Worm (Caenorhabditis elegans) whole organism, L3 larva: ENCODE data around the gene C01G12.13.

Experiments
- R02D3.7 ChIP-seq: fragments of 150-350 bp; optimal IDR thresholded peaks from 2 replicates; lab custom pipeline; 2014; ENCODE audit warnings: missing biosample characterization, missing genetic modification characterization
- aly-2 ChIP-seq: fragments of 150-350 bp; optimal IDR thresholded peaks from 2 replicates; lab custom pipeline; 2014; ENCODE audit warnings: missing biosample characterization, missing genetic modification characterization
- ama-1 ChIP-seq: fragments of 150-350 bp; optimal IDR thresholded peaks from 2 replicates; lab custom pipeline; 2018
- ceh-28 ChIP-seq: fragments of 150-350 bp; optimal IDR thresholded peaks from 2 replicates; lab custom pipeline; 2014; ENCODE audit warnings: missing biosample characterization, missing genetic modification reagents, missing genetic modification characterization
- ceh-82 ChIP-seq: fragments of 150-350 bp; optimal IDR thresholded peaks from 2 replicates; lab custom pipeline; 2014; ENCODE audit warnings: missing biosample characterization, missing genetic modification characterization
- ceh-9 ChIP-seq: sonication (generic microtip); optimal IDR thresholded peaks from 2 replicates; lab custom pipeline; 2018; ENCODE audit warnings: missing biosample characterization, missing genetic modification characterization
- elt-1 ChIP-seq: fragments of 150-350 bp; optimal IDR thresholded peaks from 2 replicates; lab custom pipeline; 2014; ENCODE audit warnings: missing biosample characterization, missing genetic modification characterization
- elt-2 ChIP-seq: sonication (generic microtip); optimal IDR thresholded peaks from 2 replicates; lab custom pipeline; 2016; ENCODE audit warnings: missing genetic modification reagents, mild to moderate bottlenecking, missing genetic modification characterization, missing compliant biosample characterization
- eor-1 ChIP-seq, 2 experiments: fragments of 150-350 bp; optimal IDR thresholded peaks; 2 replicates each; lab custom pipeline; 2014 to 2018; ENCODE audit warnings: missing biosample characterization in 2 of 2, missing genetic modification characterization in 2 of 2
- fkh-10 ChIP-seq: sonication (generic microtip); optimal IDR thresholded peaks from 2 replicates; lab custom pipeline; 2017; ENCODE audit warnings: missing biosample characterization, missing genetic modification reagents, missing genetic modification characterization
- fos-1 ChIP-seq: fragments of 150-350 bp; optimal IDR thresholded peaks from 2 replicates; lab custom pipeline; 2014; ENCODE audit warnings: missing biosample characterization, missing genetic modification characterization
- hmg-11 ChIP-seq: sonication (generic microtip); optimal IDR thresholded peaks from 2 replicates; lab custom pipeline; 2016; ENCODE audit warnings: missing genetic modification characterization, missing compliant biosample characterization
- jun-1 ChIP-seq: fragments of 150-350 bp; optimal IDR thresholded peaks from 2 replicates; lab custom pipeline; 2014; ENCODE audit warnings: missing biosample characterization, missing genetic modification reagents, missing genetic modification characterization
- lin-39 ChIP-seq: fragments of 150-350 bp; optimal IDR thresholded peaks from 2 replicates; lab custom pipeline; 2018; ENCODE audit warnings: missing biosample characterization, missing genetic modification reagents, missing genetic modification characterization
- lsy-12 ChIP-seq: sonication (generic microtip); optimal IDR thresholded peaks from 2 replicates; lab custom pipeline; 2016; ENCODE audit warnings: mild to moderate bottlenecking, missing genetic modification characterization, missing compliant biosample characterization
- mdl-1 ChIP-seq: fragments of 150-350 bp; optimal IDR thresholded peaks from 2 replicates; lab custom pipeline; 2014; ENCODE audit warnings: missing biosample characterization, missing genetic modification characterization
- mml-1 ChIP-seq: fragments of 150-350 bp; sonication (generic microtip); optimal IDR thresholded peaks from 3 replicates; lab custom pipeline; 2014; ENCODE audit warnings: missing biosample characterization, missing genetic modification characterization
- nfya-1 ChIP-seq: sonication (generic microtip); optimal IDR thresholded peaks from 2 replicates; lab custom pipeline; 2017; ENCODE audit warnings: missing genetic modification characterization, mild to moderate bottlenecking, missing compliant biosample characterization, antibody characterized with exemption, moderate library complexity; ENCODE audit not compliant: insufficient read depth
- nhr-12 ChIP-seq: fragments of 150-350 bp; optimal IDR thresholded peaks from 2 replicates; lab custom pipeline; 2014; ENCODE audit warnings: missing biosample characterization, missing genetic modification characterization
- nhr-23 ChIP-seq: fragments of 150-350 bp; optimal IDR thresholded peaks from 2 replicates; lab custom pipeline; 2014; ENCODE audit warnings: missing biosample characterization, missing genetic modification reagents, missing genetic modification characterization
- nhr-237 ChIP-seq: fragments of 150-350 bp; optimal IDR thresholded peaks from 2 replicates; lab custom pipeline; 2014; ENCODE audit warnings: missing biosample characterization, missing genetic modification characterization
- nhr-25 ChIP-seq: sonication (generic microtip); optimal IDR thresholded peaks from 2 replicates; lab custom pipeline; 2017; ENCODE audit warnings: missing biosample characterization, missing genetic modification characterization
- nhr-43 ChIP-seq: sonication (generic microtip); optimal IDR thresholded peaks from 2 replicates; lab custom pipeline; 2016; ENCODE audit warnings: mild to moderate bottlenecking, missing genetic modification characterization, missing compliant biosample characterization; ENCODE audit not compliant: poor library complexity, severe bottlenecking
- nhr-67 ChIP-seq: fragments of 150-350 bp; optimal IDR thresholded peaks from 2 replicates; lab custom pipeline; 2014; ENCODE audit warnings: missing biosample characterization, missing genetic modification characterization
- nhr-77 ChIP-seq: fragments of 150-350 bp; optimal IDR thresholded peaks from 2 replicates; lab custom pipeline; 2014; ENCODE audit warnings: missing biosample characterization, missing genetic modification characterization
- pha-4 ChIP-seq: fragments of 150-350 bp; optimal IDR thresholded peaks from 2 replicates; lab custom pipeline; 2014; ENCODE audit warnings: missing biosample characterization, missing genetic modification reagents, missing genetic modification characterization
- pqm-1 ChIP-seq: fragments of 150-350 bp; optimal IDR thresholded peaks from 2 replicates; lab custom pipeline; 2017; ENCODE audit warnings: missing biosample characterization, missing genetic modification characterization, inconsistent platforms
- sea-2 ChIP-seq: fragments of 150-350 bp; sonication (generic microtip); optimal IDR thresholded peaks from 4 replicates; lab custom pipeline; 2014; ENCODE audit warnings: missing biosample characterization, missing genetic modification reagents, missing genetic modification characterization
- snpc-4 ChIP-seq: fragments of 150-350 bp; optimal IDR thresholded peaks from 2 replicates; lab custom pipeline; 2014; ENCODE audit warnings: missing biosample characterization, missing genetic modification characterization
- tbx-2 ChIP-seq: sonication (generic microtip); optimal IDR thresholded peaks from 2 replicates; lab custom pipeline; 2016; ENCODE audit warnings: mild to moderate bottlenecking, missing genetic modification characterization, missing compliant biosample characterization
- zag-1 ChIP-seq: fragments of 150-350 bp; optimal IDR thresholded peaks from 2 replicates; lab custom pipeline; 2014; ENCODE audit warnings: missing biosample characterization, missing genetic modification characterization
- ztf-4 ChIP-seq: fragments of 150-350 bp; optimal IDR thresholded peaks from 2 replicates; lab custom pipeline; 2014; ENCODE audit warnings: missing biosample characterization, missing genetic modification characterization

C01G12.13 gene

DNA sequence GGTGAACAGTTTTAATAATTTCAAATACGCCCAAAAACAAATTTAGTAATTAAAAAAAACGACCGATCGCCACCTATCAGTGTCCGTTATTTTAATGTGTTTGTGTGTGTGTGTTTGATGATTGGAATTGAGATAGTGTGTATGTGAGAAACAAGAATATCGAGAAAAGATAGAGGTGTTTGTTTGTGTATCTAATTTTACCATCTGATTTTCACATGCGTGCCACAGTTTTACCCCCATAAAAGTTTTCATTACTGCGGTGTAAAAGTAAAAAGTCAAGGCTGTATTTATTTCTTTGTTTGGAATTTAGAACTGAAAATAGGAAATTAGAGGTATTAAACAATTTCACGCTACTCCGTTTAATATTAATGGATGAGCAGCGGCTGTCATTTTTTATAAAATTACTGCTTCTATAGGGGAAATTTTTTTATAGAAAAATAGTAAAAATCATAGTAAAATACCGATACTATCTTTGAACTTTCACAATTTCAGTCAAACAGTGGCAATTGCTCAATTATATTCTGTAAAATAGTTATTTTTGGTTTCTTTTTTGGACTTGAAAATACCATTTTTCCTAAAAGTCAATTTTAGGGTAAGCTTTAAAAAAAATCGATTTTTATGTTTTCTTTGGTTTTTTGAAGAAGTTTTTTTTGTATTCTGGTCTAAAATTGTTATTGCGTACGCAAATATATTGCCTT, 23.6 kb downstream of the C01G12.13 start:
- TF ChIP-seq ama-1 (lab: Kevin White, UChicago) (peak; percentile 78), mml-1 (tag; lab: Kevin White, UChicago) (peak; percentile 9), nfya-1 (tag; lab: Kevin White, UChicago) (peak; percentile 35), fos-1 (tag; lab: Kevin White, UChicago) (no peak), nhr-43 (tag; lab: Kevin White, UChicago) (peak; percentile 48), elt-2 (tag; lab: Kevin White, UChicago) (peak; percentile 39), pqm-1 (tag; lab: Kevin White, UChicago) (peak; percentile 63), snpc-4 (tag; lab: Kevin White, UChicago) (no peak), nhr-23 (tag; lab: Kevin White, UChicago) (peak; percentile 28), lin-39 (tag; lab: Kevin White, UChicago) (no peak), elt-1 (tag; lab: Kevin White, UChicago) (peak; percentile 48), mdl-1 (no peak), ztf-4 (tag; lab: Kevin White, UChicago) (no peak), jun-1 (no peak), pha-4 (tag; lab: Kevin White, UChicago) (peak; percentile 47)

DNA sequence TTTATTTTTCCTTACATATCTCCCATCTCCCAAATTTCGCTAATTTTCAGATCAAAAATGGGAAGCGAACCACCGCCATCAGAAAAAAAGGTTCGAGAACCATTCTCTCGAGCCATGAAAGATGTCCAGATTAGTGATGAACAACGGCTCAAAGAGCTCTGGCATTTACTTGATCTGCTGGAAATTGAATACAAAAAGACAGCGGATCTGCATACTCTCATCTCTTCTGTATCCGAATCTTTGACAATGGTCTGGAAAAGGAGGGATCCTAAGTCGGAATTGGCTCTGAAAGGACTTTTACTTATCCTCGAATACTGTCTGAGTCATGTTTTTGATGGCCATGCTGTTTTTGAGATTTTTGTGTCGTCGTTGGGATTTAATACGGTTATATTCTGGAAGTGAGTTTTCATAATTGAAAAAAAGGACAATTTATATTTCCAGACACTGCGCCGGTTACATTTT, 24.4 kb downstream of the C01G12.13 start, which contains the start of gene tps-2:
Gene tps-2 (plus strand): TSS at position 51 of the 462 bp plus-strand sequence.
- TF ChIP-seq ama-1 (lab: Kevin White, UChicago) (peak; percentile 92), nfya-1 (tag; lab: Kevin White, UChicago) (peak; percentile 13), nhr-77 (tag; lab: Kevin White, UChicago) (no peak)

DNA sequence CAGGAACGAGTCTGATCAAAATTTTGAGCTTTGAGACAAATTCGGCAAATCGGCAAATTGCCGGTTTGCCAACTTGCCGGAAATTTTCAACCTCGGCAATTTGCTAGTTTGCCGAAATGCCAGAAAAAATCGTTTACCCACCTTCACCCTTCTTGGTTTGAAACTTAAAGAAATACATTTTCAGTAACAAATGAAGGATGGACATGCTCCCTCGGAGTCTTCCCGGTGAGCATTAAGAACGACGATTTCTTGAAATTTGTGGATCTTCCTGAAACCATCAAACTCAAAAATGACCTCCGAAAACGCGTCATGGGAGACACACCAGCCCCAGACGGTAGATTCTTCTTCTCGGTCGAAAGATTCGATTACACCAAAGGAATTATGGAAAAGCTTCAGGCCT, 26.2 kb downstream of the C01G12.13 start:
- peak; percentile 18 for TF ChIP-seq elt-2 (tag; lab: Kevin White, UChicago)
- TF ChIP-seq aly-2 (tag; lab: Kevin White, UChicago), result no peak
- no peak for TF ChIP-seq nhr-25 (tag; lab: Kevin White, UChicago)
- no peak for TF ChIP-seq fkh-10 (GFP tag; lab: Kevin White, UChicago)
- TF ChIP-seq hmg-11 (tag; lab: Kevin White, UChicago), result no peak
- no peak for TF ChIP-seq pqm-1 (tag; lab: Kevin White, UChicago)
- TF ChIP-seq ama-1 (lab: Kevin White, UChicago), result peak; percentile 58
- no peak for TF ChIP-seq nhr-67 (tag; lab: Kevin White, UChicago)
- TF ChIP-seq eor-1 (tag; optimal IDR thresholded peaks at IDR 0.05; lab: Kevin White, UChicago), result no peak
- TF ChIP-seq R02D3.7 (tag; lab: Kevin White, UChicago), result no peak
- TF ChIP-seq ceh-82 (tag; lab: Kevin White, UChicago), result no peak

ce11 chrII:14604261-14604660, 27.7 kb downstream of the C01G12.13 start:
- TF ChIP-seq ceh-28 (tag; lab: Kevin White, UChicago) (no peak), sea-2 (GFP tag; lab: Kevin White, UChicago) (no peak), nhr-237 (tag; lab: Kevin White, UChicago) (no peak), fos-1 (tag; lab: Kevin White, UChicago) (no peak)
- TF ChIP-seq, all 47 proteins: peak for 0

- peak; percentile 52 for TF ChIP-seq ztf-4 (tag; lab: Kevin White, UChicago)
- no peak for TF ChIP-seq nfya-1 (tag; lab: Kevin White, UChicago)
- no peak for TF ChIP-seq nhr-12 (tag; lab: Kevin White, UChicago)
- no peak for TF ChIP-seq tbx-2
- TF ChIP-seq ama-1 (lab: Kevin White, UChicago), result peak; percentile 84
- no peak for TF ChIP-seq ceh-9
- no peak for TF ChIP-seq zag-1
- TF ChIP-seq lsy-12 (tag; lab: Kevin White, UChicago), result peak; percentile 4
These were observed 28.5 kb downstream of the C01G12.13 start for ce11 chrII:14605026-14605425.
